Fruit fly (Drosophila melanogaster) whole organism, adult: Measurements from ENCODE around the gene drm.

Source experiments
- CG11617 ChIP-seq: fragments of 200-800 bp; sonication (Bioruptor generic); optimal IDR thresholded peaks from 2 replicates; lab custom pipeline; 2017; ENCODE audit warnings: mild to moderate bottlenecking, missing biosample characterization, missing genetic modification reagents, missing genetic modification characterization
- CG12768 ChIP-seq: fragments of 200-800 bp; sonication (Bioruptor generic); optimal IDR thresholded peaks from 2 replicates; lab custom pipeline; 2017; ENCODE audit warnings: missing biosample characterization, missing genetic modification characterization, mild to moderate bottlenecking, moderate library complexity, missing genetic modification reagents
- CG14711 ChIP-seq: fragments of 200-800 bp; sonication (Bioruptor generic); optimal IDR thresholded peaks from 2 replicates; lab custom pipeline; 2018; ENCODE audit warnings: missing biosample characterization, mild to moderate bottlenecking, missing genetic modification characterization, moderate library complexity
- CG1620 ChIP-seq: fragments of 200-800 bp; sonication (Bioruptor generic); optimal IDR thresholded peaks from 2 replicates; lab custom pipeline; 2016; ENCODE audit warnings: missing biosample characterization, missing genetic modification characterization
- CG33017 ChIP-seq: fragments of 200-800 bp; sonication (Bioruptor generic); optimal IDR thresholded peaks from 2 replicates; lab custom pipeline; 2018; ENCODE audit warnings: missing biosample characterization, mild to moderate bottlenecking, missing genetic modification characterization, moderate library complexity
- CG5204 ChIP-seq: fragments of 200-800 bp; sonication (Bioruptor generic); optimal IDR thresholded peaks from 2 replicates; lab custom pipeline; 2016; ENCODE audit warnings: missing biosample characterization, missing genetic modification characterization
- CG7045 ChIP-seq: fragments of 200-800 bp; sonication (Bioruptor generic); optimal IDR thresholded peaks from 2 replicates; lab custom pipeline; 2017; ENCODE audit warnings: missing biosample characterization, mild to moderate bottlenecking, missing genetic modification characterization
- CG7101 ChIP-seq: fragments of 200-800 bp; sonication (Bioruptor generic); optimal IDR thresholded peaks from 2 replicates; lab custom pipeline; 2018; ENCODE audit warnings: missing biosample characterization, mild to moderate bottlenecking, missing genetic modification characterization, moderate library complexity
- Clk ChIP-seq: fragments of 200-800 bp; sonication (Bioruptor generic); optimal IDR thresholded peaks from 2 replicates; lab custom pipeline; 2017; ENCODE audit warnings: missing biosample characterization, missing genetic modification characterization
- Crg-1 ChIP-seq: fragments of 200-800 bp; sonication (Bioruptor generic); optimal IDR thresholded peaks from 2 replicates; lab custom pipeline; 2016; ENCODE audit warnings: missing biosample characterization, missing genetic modification characterization
- Hr96 ChIP-seq: fragments of 200-800 bp; sonication (Bioruptor generic); optimal IDR thresholded peaks from 2 replicates; lab custom pipeline; 2016; ENCODE audit warnings: missing biosample characterization, missing genetic modification characterization
- Mnt ChIP-seq: fragments of 200-800 bp; sonication (Bioruptor generic); optimal IDR thresholded peaks from 2 replicates; lab custom pipeline; 2016; ENCODE audit warnings: missing biosample characterization, mild to moderate bottlenecking, missing genetic modification characterization
- bab1 ChIP-seq: fragments of 200-800 bp; sonication (Bioruptor generic); optimal IDR thresholded peaks from 3 replicates; lab custom pipeline; 2019; ENCODE audit warnings: missing biosample characterization, mild to moderate bottlenecking, missing genetic modification characterization, moderate library complexity
- cic ChIP-seq: fragments of 200-800 bp; sonication (Bioruptor generic); optimal IDR thresholded peaks from 2 replicates; lab custom pipeline; 2017; ENCODE audit warnings: missing biosample characterization, mild to moderate bottlenecking, missing genetic modification characterization, moderate library complexity
- cnc ChIP-seq, 2 experiments: fragments of >200 bp; optimal IDR thresholded peaks; 2 replicates each; lab custom pipeline; 2017
- kay ChIP-seq: fragments of 200-800 bp; sonication (Bioruptor generic); peaks from one replicate; lab custom pipeline; 2016; ENCODE audit warnings: missing biosample characterization, missing genetic modification characterization, borderline replicate concordance
- ovo ChIP-seq: fragments of 200-800 bp; sonication (Bioruptor generic); optimal IDR thresholded peaks from 2 replicates; lab custom pipeline; 2016; ENCODE audit warnings: missing biosample characterization, missing genetic modification characterization
- pad ChIP-seq: fragments of 200-800 bp; sonication (Bioruptor generic); optimal IDR thresholded peaks from 3 replicates; lab custom pipeline; 2017; ENCODE audit warnings: missing biosample characterization, missing genetic modification characterization, mild to moderate bottlenecking, moderate library complexity, missing genetic modification reagents
- tj ChIP-seq: fragments of 200-800 bp; sonication (Bioruptor generic); optimal IDR thresholded peaks from 3 replicates; lab custom pipeline; 2017; ENCODE audit warnings: missing biosample characterization, mild to moderate bottlenecking, missing genetic modification characterization, moderate library complexity
- toe ChIP-seq: fragments of 200-800 bp; sonication (Bioruptor generic); optimal IDR thresholded peaks from 2 replicates; lab custom pipeline; 2016; ENCODE audit warnings: missing biosample characterization, missing genetic modification characterization

The drm gene

dm6 chr2L:3573907-3574306, 34.9 kb downstream of the drm start:
- TF ChIP-seq toe (GFP tag; lab: Kevin White, UChicago) (peak; percentile 32), Clk (no peak), Hr96 (peak; percentile 67), bab1 (GFP tag; lab: Kevin White, UChicago) (no peak), CG12768 (peak; percentile 37), Crg-1 (no peak), CG7101 (tag; lab: Kevin White, UChicago) (peak; percentile 52), CG14711 (tag; lab: Kevin White, UChicago) (peak; percentile 25), CG11617 (no peak), CG5204 (GFP tag; lab: Kevin White, UChicago) (no peak), ovo (no peak), CG1620 (no peak), tj (no peak), cic (GFP tag; lab: Kevin White, UChicago) (no peak), cnc (optimal IDR thresholded peaks at IDR 0.05; lab: Kevin White, UChicago) (no peak), CG33017 (tag; lab: Kevin White, UChicago) (no peak), CG7045 (GFP tag; lab: Kevin White, UChicago) (no peak), kay (peak; percentile 86), pad (no peak), Mnt (GFP tag; lab: Kevin White, UChicago) (no peak)

- TF ChIP-seq CG7101 (tag; lab: Kevin White, UChicago), result no peak
- TF ChIP-seq CG12768, result no peak
- no peak for TF ChIP-seq CG11617
- no peak for TF ChIP-seq Mnt (GFP tag; lab: Kevin White, UChicago)
- TF ChIP-seq bab1 (GFP tag; lab: Kevin White, UChicago), result no peak
- no peak for TF ChIP-seq CG14711 (tag; lab: Kevin White, UChicago)
- TF ChIP-seq toe (GFP tag; lab: Kevin White, UChicago), result no peak
- no peak for TF ChIP-seq cic (GFP tag; lab: Kevin White, UChicago)
- TF ChIP-seq Clk, result no peak
- TF ChIP-seq CG5204 (GFP tag; lab: Kevin White, UChicago), result no peak
Measured at dm6 chr2L:3575679-3576442, 36.8 kb downstream of the drm start, which contains the start of gene CG43815. Gene CG43815 (plus strand): TSS chr2L:3576210.

- TF ChIP-seq CG7045 (GFP tag; lab: Kevin White, UChicago) (no peak), toe (GFP tag; lab: Kevin White, UChicago) (no peak), cic (GFP tag; lab: Kevin White, UChicago) (no peak), Clk (no peak), bab1 (GFP tag; lab: Kevin White, UChicago) (no peak), CG1620 (no peak), cnc (optimal IDR thresholded peaks at IDR 0.05; lab: Kevin White, UChicago) (no peak), Crg-1 (no peak), Hr96 (no peak), CG33017 (tag; lab: Kevin White, UChicago) (no peak), pad (no peak), tj (no peak)
Measured at dm6 chr2L:3576520-3576919, 37.5 kb downstream of the drm start.

dm6 chr2L:3580668-3581172, 41.7 kb downstream of the drm start, which contains the start of gene sob:
Gene sob (minus strand): TSS chr2L:3580769.
- peak; percentile 40 for TF ChIP-seq pad
- no peak for TF ChIP-seq ovo
- peak; percentile 23 for TF ChIP-seq Clk
- TF ChIP-seq CG14711 (tag; lab: Kevin White, UChicago), result no peak
- TF ChIP-seq CG12768, result peak; percentile 53
- TF ChIP-seq toe (GFP tag; lab: Kevin White, UChicago), result peak; percentile 16
- TF ChIP-seq tj, result peak; percentile 19

dm6 chr2L:3582692-3583091, 43.6 kb downstream of the drm start:
- no peak for TF ChIP-seq Clk
- no peak for TF ChIP-seq Hr96
- no peak for TF ChIP-seq pad
- TF ChIP-seq tj, result no peak
- no peak for TF ChIP-seq Mnt (GFP tag; lab: Kevin White, UChicago)
- no peak for TF ChIP-seq cic (GFP tag; lab: Kevin White, UChicago)
- TF ChIP-seq CG12768, result no peak
- no peak for TF ChIP-seq CG14711 (tag; lab: Kevin White, UChicago)
- no peak for TF ChIP-seq CG7101 (tag; lab: Kevin White, UChicago)
- no peak for TF ChIP-seq kay
- no peak for TF ChIP-seq CG7045 (GFP tag; lab: Kevin White, UChicago)

- no peak for TF ChIP-seq CG7045 (GFP tag; lab: Kevin White, UChicago)
- no peak for TF ChIP-seq cic (GFP tag; lab: Kevin White, UChicago)
- TF ChIP-seq kay, result no peak
- TF ChIP-seq toe (GFP tag; lab: Kevin White, UChicago), result no peak
- no peak for TF ChIP-seq Clk
- no peak for TF ChIP-seq cnc (optimal IDR thresholded peaks at IDR 0.05; lab: Kevin White, UChicago)
- no peak for TF ChIP-seq pad
- no peak for TF ChIP-seq CG7101 (tag; lab: Kevin White, UChicago)
- TF ChIP-seq CG5204 (GFP tag; lab: Kevin White, UChicago), result peak; percentile 5
Measured at dm6 chr2L:3583405-3584295, 44.6 kb downstream of the drm start.
